Fruit fly (Drosophila melanogaster): Measurements from ENCODE around the gene Tpc1.
A peak's percentile ranks its signal among the peaks of the same experiment; 100 is the strongest.

Tpc1 gene

DNA sequence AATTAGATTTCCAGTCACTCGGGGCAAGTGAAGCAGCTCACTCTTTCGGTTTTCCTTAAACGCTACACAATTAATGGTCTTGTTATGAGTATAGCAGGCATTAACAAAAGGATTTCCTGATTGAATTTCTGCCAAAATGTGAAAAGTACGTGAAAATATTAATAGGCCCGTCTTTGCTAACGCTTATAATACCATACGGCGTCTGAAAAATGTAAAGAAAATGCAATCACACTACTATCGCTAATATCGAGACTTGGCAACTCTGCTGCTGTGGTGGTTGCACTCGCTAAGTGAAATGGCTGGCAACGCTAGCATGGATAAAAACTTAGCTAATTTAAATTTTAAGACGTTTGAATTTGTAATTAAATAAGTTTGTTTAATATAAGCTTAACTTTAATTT, 11.3 kb upstream of the Tpc1 start, which contains the start of gene CG6621 (continued):
- no peak for TF ChIP-seq CG16815 (GFP tag; optimal IDR thresholded peaks at IDR 0.05)
- TF ChIP-seq schlank (tag; optimal IDR thresholded peaks at IDR 0.05), result no peak
- no peak for TF ChIP-seq CG18476 (GFP tag; optimal IDR thresholded peaks at IDR 0.05)
- peak; percentile 73 for TF ChIP-seq CG14710 (tag; optimal IDR thresholded peaks at IDR 0.05)
- no peak for TF ChIP-seq HLH3B (GFP tag; IDR thresholded peaks at IDR 0.05)
- no peak for TF ChIP-seq CG18619 (GFP tag; optimal IDR thresholded peaks at IDR 0.05)
- TF ChIP-seq ro (GFP tag; IDR thresholded peaks at IDR 0.05), result no peak
- peak; percentile 49 for TF ChIP-seq CG2712 (tag; optimal IDR thresholded peaks at IDR 0.05)
- no peak for TF ChIP-seq Bteb2 (GFP tag; optimal IDR thresholded peaks at IDR 0.05)
- TF ChIP-seq nau (GFP tag; optimal IDR thresholded peaks at IDR 0.05), result no peak
- TF ChIP-seq ems (GFP tag; optimal IDR thresholded peaks at IDR 0.05), result peak; percentile 46
- no peak for TF ChIP-seq ind (GFP tag; optimal IDR thresholded peaks at IDR 0.05)
- TF ChIP-seq Ravus (GFP tag; IDR thresholded peaks at IDR 0.05), result no peak
- no peak for TF ChIP-seq CG18599 (GFP tag; optimal IDR thresholded peaks at IDR 0.05)
- no peak for TF ChIP-seq CG3726 (GFP tag; IDR thresholded peaks at IDR 0.05)
- TF ChIP-seq Atf3 (GFP tag; optimal IDR thresholded peaks at IDR 0.05), result no peak
- TF ChIP-seq CG10959 (GFP tag; IDR thresholded peaks at IDR 0.05), result no peak
- TF ChIP-seq CG17186 (GFP tag; optimal IDR thresholded peaks at IDR 0.05), result no peak
- TF ChIP-seq yki (optimal IDR thresholded peaks at IDR 0.05), result no peak
- peak; percentile 96 for TF ChIP-seq Lhr (GFP tag; optimal IDR thresholded peaks at IDR 0.05)
- peak; percentile 73; the same call in 1 of the 2 replicates for TF ChIP-seq amos (GFP tag; IDR thresholded peaks at IDR 0.05; ENCODE audit: partially characterized antibody)
- TF ChIP-seq run (tag; optimal IDR thresholded peaks at IDR 0.05), result no peak
- TF ChIP-seq CG11247 (GFP tag; IDR thresholded peaks at IDR 0.05), result no peak
- no peak for TF ChIP-seq H2.0 (GFP tag; IDR thresholded peaks at IDR 0.05)
- TF ChIP-seq vnd (GFP tag; IDR thresholded peaks at IDR 0.05; ENCODE audit: partially characterized antibody), result peak; percentile 37; the same call in 1 of the 3 replicates
- peak; percentile 84 for TF ChIP-seq Ets65A (GFP tag)
- no peak for TF ChIP-seq CG18764 (GFP tag; optimal IDR thresholded peaks at IDR 0.05)
- no peak for TF ChIP-seq sim (GFP tag; IDR thresholded peaks at IDR 0.05)
- no peak for TF ChIP-seq wdn (GFP tag; IDR thresholded peaks at IDR 0.05)
- no peak for TF ChIP-seq gcm2 (GFP tag; optimal IDR thresholded peaks at IDR 0.05)
- no peak for TF ChIP-seq CG11093 (GFP tag; IDR thresholded peaks at IDR 0.05)
- TF ChIP-seq lilli (GFP tag; optimal IDR thresholded peaks at IDR 0.05), result peak; percentile 3
- TF ChIP-seq ken (GFP tag; IDR thresholded peaks at IDR 0.05), result no peak
- no peak for TF ChIP-seq D19B (GFP tag; optimal IDR thresholded peaks at IDR 0.05)
- TF ChIP-seq her (GFP tag; optimal IDR thresholded peaks at IDR 0.05), result no peak
- peak; percentile 16 for TF ChIP-seq CG13424 (tag; optimal IDR thresholded peaks at IDR 0.05)
- peak; percentile 44 for TF ChIP-seq Bdp1 (GFP tag; optimal IDR thresholded peaks at IDR 0.05)
- TF ChIP-seq peb (GFP tag; IDR thresholded peaks at IDR 0.05), result no peak
- TF ChIP-seq Spps (tag; optimal IDR thresholded peaks at IDR 0.05), result no peak
- no peak for TF ChIP-seq PHDP (tag; optimal IDR thresholded peaks at IDR 0.05)
- no peak for TF ChIP-seq Mes4 (GFP tag; optimal IDR thresholded peaks at IDR 0.05)
- no peak for TF ChIP-seq CG17328 (GFP tag; IDR thresholded peaks at IDR 0.05)
- TF ChIP-seq C15 (GFP tag; IDR thresholded peaks at IDR 0.05), result no peak
- peak; percentile 56 for TF ChIP-seq row (GFP tag; IDR thresholded peaks at IDR 0.05)
- TF ChIP-seq cato (GFP tag; optimal IDR thresholded peaks at IDR 0.05; ENCODE audit: borderline replicate concordance), result no peak
- TF ChIP-seq CG6175 (GFP tag; IDR thresholded peaks at IDR 0.05), result no peak
- no peak for TF ChIP-seq vfl (GFP tag; optimal IDR thresholded peaks at IDR 0.05)
- no peak for TF ChIP-seq lmd (GFP tag; IDR thresholded peaks at IDR 0.05)
- no peak for TF ChIP-seq CG4424 (GFP tag; optimal IDR thresholded peaks at IDR 0.05)
- TF ChIP-seq CG2875 (GFP tag; optimal IDR thresholded peaks at IDR 0.05), result no peak
- TF ChIP-seq CG32532 (GFP tag; IDR thresholded peaks at IDR 0.05), result peak; percentile 36
- TF ChIP-seq zf30C (GFP tag; optimal IDR thresholded peaks at IDR 0.05), result no peak
- TF ChIP-seq CG11560 (tag; IDR thresholded peaks at IDR 0.05), result no peak
